Fruit fly (Drosophila melanogaster) whole organism, adult: ENCODE measurements around the gene LysD.

Source experiments
- CG11617 ChIP-seq: fragments of 200-800 bp; sonication (Bioruptor generic); optimal IDR thresholded peaks from 2 replicates; lab custom pipeline; 2017; ENCODE audit warnings: mild to moderate bottlenecking, missing biosample characterization, missing genetic modification reagents, missing genetic modification characterization
- CG12768 ChIP-seq: fragments of 200-800 bp; sonication (Bioruptor generic); optimal IDR thresholded peaks from 2 replicates; lab custom pipeline; 2017; ENCODE audit warnings: missing biosample characterization, missing genetic modification characterization, mild to moderate bottlenecking, moderate library complexity, missing genetic modification reagents
- CG14711 ChIP-seq: fragments of 200-800 bp; sonication (Bioruptor generic); optimal IDR thresholded peaks from 2 replicates; lab custom pipeline; 2018; ENCODE audit warnings: missing biosample characterization, mild to moderate bottlenecking, missing genetic modification characterization, moderate library complexity
- CG7045 ChIP-seq: fragments of 200-800 bp; sonication (Bioruptor generic); optimal IDR thresholded peaks from 2 replicates; lab custom pipeline; 2017; ENCODE audit warnings: missing biosample characterization, mild to moderate bottlenecking, missing genetic modification characterization
- CG7101 ChIP-seq: fragments of 200-800 bp; sonication (Bioruptor generic); optimal IDR thresholded peaks from 2 replicates; lab custom pipeline; 2018; ENCODE audit warnings: missing biosample characterization, mild to moderate bottlenecking, missing genetic modification characterization, moderate library complexity
- Crg-1 ChIP-seq: fragments of 200-800 bp; sonication (Bioruptor generic); optimal IDR thresholded peaks from 2 replicates; lab custom pipeline; 2016; ENCODE audit warnings: missing biosample characterization, missing genetic modification characterization
- Hr96 ChIP-seq: fragments of 200-800 bp; sonication (Bioruptor generic); optimal IDR thresholded peaks from 2 replicates; lab custom pipeline; 2016; ENCODE audit warnings: missing biosample characterization, missing genetic modification characterization
- Mnt ChIP-seq: fragments of 200-800 bp; sonication (Bioruptor generic); optimal IDR thresholded peaks from 2 replicates; lab custom pipeline; 2016; ENCODE audit warnings: missing biosample characterization, mild to moderate bottlenecking, missing genetic modification characterization
- cnc ChIP-seq, 2 experiments: fragments of >200 bp; optimal IDR thresholded peaks; 2 replicates each; lab custom pipeline; 2017
- kay ChIP-seq: fragments of 200-800 bp; sonication (Bioruptor generic); peaks from one replicate; lab custom pipeline; 2016; ENCODE audit warnings: missing biosample characterization, missing genetic modification characterization, borderline replicate concordance
- ovo ChIP-seq: fragments of 200-800 bp; sonication (Bioruptor generic); optimal IDR thresholded peaks from 2 replicates; lab custom pipeline; 2016; ENCODE audit warnings: missing biosample characterization, missing genetic modification characterization
- tj ChIP-seq: fragments of 200-800 bp; sonication (Bioruptor generic); optimal IDR thresholded peaks from 3 replicates; lab custom pipeline; 2017; ENCODE audit warnings: missing biosample characterization, mild to moderate bottlenecking, missing genetic modification characterization, moderate library complexity

DNA sequence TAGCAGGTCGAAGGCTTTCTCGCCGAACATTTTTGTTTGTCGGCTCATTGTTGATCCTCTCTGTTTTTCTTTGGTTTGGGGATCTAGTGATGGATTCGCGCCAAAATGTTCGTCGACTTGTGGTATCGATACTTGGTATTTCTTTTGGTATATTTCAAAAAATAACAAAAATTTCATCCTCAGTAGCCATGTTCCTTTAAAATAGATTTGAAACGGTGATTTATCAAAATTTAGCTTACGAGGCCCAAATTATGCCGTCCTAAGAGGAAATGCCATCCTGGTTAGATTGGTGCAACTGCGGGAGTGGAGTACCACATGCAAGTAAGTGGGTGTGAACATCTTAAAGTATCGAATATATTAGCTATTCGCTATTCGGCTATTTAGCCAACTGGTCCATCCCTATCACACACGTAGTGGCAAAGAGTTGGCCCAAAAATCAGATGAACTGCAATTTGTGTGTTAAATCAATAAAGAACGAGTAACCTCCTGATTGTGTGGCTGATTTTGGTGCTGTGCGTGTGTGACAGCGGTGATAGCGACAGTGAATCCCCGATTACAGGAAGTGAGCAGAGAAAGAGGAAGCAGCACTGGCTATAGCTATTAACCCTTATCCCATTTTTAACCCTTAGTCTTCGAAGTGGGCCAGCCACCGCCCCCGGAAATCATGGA, 36.8 kb upstream of the LysD start, which contains the start of the genes Psf1 and Sac1:
- no peak for TF ChIP-seq CG12768 (GFP tag; lab: Kevin White, UChicago)
- TF ChIP-seq Mnt (GFP tag; lab: Kevin White, UChicago), result peak; percentile 20
- TF ChIP-seq ovo (GFP tag; lab: Kevin White, UChicago), result no peak
- peak; percentile 5 for TF ChIP-seq CG7045 (GFP tag; lab: Kevin White, UChicago)
- peak; percentile 55 for TF ChIP-seq Hr96 (GFP tag; lab: Kevin White, UChicago)
- peak; percentile 19 for TF ChIP-seq CG14711
- no peak for TF ChIP-seq CG7101 (tag; lab: Kevin White, UChicago)
- no peak for TF ChIP-seq Crg-1 (GFP tag; lab: Kevin White, UChicago)
- TF ChIP-seq cnc (optimal IDR thresholded peaks at IDR 0.05; lab: Kevin White, UChicago), result no peak
- TF ChIP-seq CG11617 (GFP tag; lab: Kevin White, UChicago), result no peak
- TF ChIP-seq kay (GFP tag; lab: Kevin White, UChicago), result no peak
- no peak for TF ChIP-seq tj (GFP tag; lab: Kevin White, UChicago)
